Worm (Caenorhabditis elegans): ENCODE measurements around the gene F26F2.1.

F26F2.1 gene

ce11 chrV:20547048-20547447, 14.6 kb downstream of the F26F2.1 start, which contains the start of gene Y38H6C.18:
Y38H6C.18 (minus strand) TSS chrV:20547148.
- TF ChIP-seq peb-1 (tag; optimal IDR thresholded peaks at IDR 0.05): no peak
- no peak for TF ChIP-seq C34F6.9 (tag; optimal IDR thresholded peaks at IDR 0.05)
- TF ChIP-seq dmd-4 (tag; optimal IDR thresholded peaks at IDR 0.05): no peak
- TF ChIP-seq unc-55 (GFP tag; optimal IDR thresholded peaks at IDR 0.05): no peak

- TF ChIP-seq unc-55 (GFP tag; optimal IDR thresholded peaks at IDR 0.05) (no peak), fos-1 (tag; optimal IDR thresholded peaks at IDR 0.05) (peak; percentile 10)
These were observed 16.0 kb downstream of the F26F2.1 start for ce11 chrV:20545742-20546141.

ce11 chrV:20544610-20545009, 17.1 kb downstream of the F26F2.1 start:
- TF ChIP-seq skn-1 (tag; optimal IDR thresholded peaks at IDR 0.05): peak; percentile 79
- no peak for TF ChIP-seq lin-39 (tag; optimal IDR thresholded peaks at IDR 0.05)
- TF ChIP-seq gmeb-1 (tag; optimal IDR thresholded peaks at IDR 0.05): peak; percentile 19

DNA sequence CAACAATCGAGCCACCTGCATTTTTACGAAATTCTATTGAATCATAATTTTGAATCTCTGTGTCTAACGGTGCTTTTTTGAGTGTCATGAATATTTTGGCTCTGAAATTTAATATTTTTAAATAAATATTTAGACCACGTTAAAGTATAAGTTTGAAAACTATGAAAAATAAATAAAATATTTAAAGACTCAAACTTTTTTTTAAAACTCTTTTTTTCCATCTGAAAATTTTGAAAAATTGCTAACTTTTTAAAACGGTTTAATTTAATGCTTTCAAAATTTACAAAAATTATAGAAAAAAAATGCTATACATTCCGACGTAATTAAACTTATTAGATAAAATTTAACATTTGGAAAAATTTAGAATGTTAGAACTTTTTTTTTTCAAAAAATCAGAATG, 17.6 kb downstream of the F26F2.1 start, which contains the start of gene slc-36.3:
slc-36.3 (minus strand) TSS at position 101 of the 400 bp plus-strand sequence.
- TF ChIP-seq unc-55 (GFP tag; optimal IDR thresholded peaks at IDR 0.05) (no peak), ztf-11 (tag; optimal IDR thresholded peaks at IDR 0.05) (no peak), nhr-129 (tag; optimal IDR thresholded peaks at IDR 0.05) (no peak), C34F6.9 (tag; optimal IDR thresholded peaks at IDR 0.05) (no peak), ztf-4 (tag; optimal IDR thresholded peaks at IDR 0.05) (no peak), R02D3.7 (tag; optimal IDR thresholded peaks at IDR 0.05) (no peak), ztf-1 (GFP tag; conservative IDR thresholded peaks at IDR 0.05) (no peak), gmeb-1 (tag; optimal IDR thresholded peaks at IDR 0.05) (no peak), sma-3 (GFP tag; optimal IDR thresholded peaks at IDR 0.05) (no peak)

ce11 chrV:20539055-20539454, 22.6 kb downstream of the F26F2.1 start, which contains the start of gene Y38H6C.16:
Y38H6C.16 (minus strand) TSS chrV:20539347.
- TF ChIP-seq nhr-77 (tag; optimal IDR thresholded peaks at IDR 0.05) (no peak), nhr-11 (tag; optimal IDR thresholded peaks at IDR 0.05) (no peak), nhr-23 (tag; optimal IDR thresholded peaks at IDR 0.05) (no peak), lin-11 (tag; optimal IDR thresholded peaks at IDR 0.05) (no peak), unc-39 (tag; optimal IDR thresholded peaks at IDR 0.05) (no peak), unc-62 (GFP tag; optimal IDR thresholded peaks at IDR 0.05) (no peak), sma-3 (GFP tag; optimal IDR thresholded peaks at IDR 0.05) (no peak), Y55F3AM.14 (GFP tag; optimal IDR thresholded peaks at IDR 0.05) (no peak), ztf-1 (GFP tag; conservative IDR thresholded peaks at IDR 0.05) (no peak), zag-1 (tag; optimal IDR thresholded peaks at IDR 0.05) (no peak), skn-1 (tag; optimal IDR thresholded peaks at IDR 0.05) (no peak)

- no peak for TF ChIP-seq nhr-6 (tag; optimal IDR thresholded peaks at IDR 0.05)
- no peak for TF ChIP-seq zag-1 (tag; optimal IDR thresholded peaks at IDR 0.05)
- no peak for TF ChIP-seq elt-1 (tag; optimal IDR thresholded peaks at IDR 0.05)
- TF ChIP-seq dmd-4 (tag; optimal IDR thresholded peaks at IDR 0.05): no peak
These were observed 25.5 kb downstream of the F26F2.1 start, which contains the start of gene Y38H6C.15 for ce11 chrV:20536208-20536607. Y38H6C.15 (minus strand) TSS chrV:20536308.

DNA sequence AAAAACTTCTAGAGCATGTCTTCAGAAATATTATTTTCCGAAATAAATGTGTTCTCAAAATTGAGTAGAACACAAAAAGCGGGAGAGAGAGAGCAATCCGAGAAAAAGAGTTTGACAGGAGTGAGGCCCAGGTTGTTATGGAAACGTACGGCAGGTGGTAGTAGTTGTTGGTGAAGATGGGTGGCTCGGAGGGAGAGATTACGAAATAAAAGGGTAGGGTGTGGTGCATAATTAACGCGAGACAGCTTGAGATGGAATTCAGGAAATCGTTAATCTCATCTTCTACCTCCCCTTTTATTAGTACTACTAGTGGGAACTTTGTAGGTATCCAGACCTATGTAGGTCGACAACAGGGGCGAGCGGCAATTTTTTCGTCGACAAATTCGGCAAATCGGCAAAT, 27.6 kb downstream of the F26F2.1 start, which contains the start of gene famh-161:
famh-161 (minus strand) TSS at position 101 of the 400 bp plus-strand sequence.
- no peak for TF ChIP-seq ama-1 (optimal IDR thresholded peaks at IDR 0.05)
- TF ChIP-seq nhr-21 (tag; optimal IDR thresholded peaks at IDR 0.05): no peak
- TF ChIP-seq egl-27 (tag; optimal IDR thresholded peaks at IDR 0.05): no peak
- TF ChIP-seq elt-1 (tag; optimal IDR thresholded peaks at IDR 0.05): no peak
- no peak for TF ChIP-seq nhr-23 (tag; optimal IDR thresholded peaks at IDR 0.05)
- no peak for TF ChIP-seq gmeb-1 (tag; optimal IDR thresholded peaks at IDR 0.05)
- no peak for TF ChIP-seq ztf-11 (tag; optimal IDR thresholded peaks at IDR 0.05)
- TF ChIP-seq unc-62 (GFP tag; optimal IDR thresholded peaks at IDR 0.05): no peak
- TF ChIP-seq fos-1 (tag; optimal IDR thresholded peaks at IDR 0.05): no peak

ce11 chrV:20527493-20527892, 34.2 kb downstream of the F26F2.1 start, which contains the start of gene Y38H6C.13:
Y38H6C.13 (plus strand) TSS chrV:20527793.
- TF ChIP-seq dmd-4 (tag; optimal IDR thresholded peaks at IDR 0.05) (no peak), lin-11 (tag; optimal IDR thresholded peaks at IDR 0.05) (no peak), ztf-4 (tag; optimal IDR thresholded peaks at IDR 0.05) (no peak), unc-55 (GFP tag; optimal IDR thresholded peaks at IDR 0.05) (no peak), nhr-23 (tag; optimal IDR thresholded peaks at IDR 0.05) (no peak), ZK546.5 (tag; optimal IDR thresholded peaks at IDR 0.05) (no peak)
